Fruit fly (Drosophila melanogaster): ENCODE data around the gene CG33965.

The CG33965 gene

DNA sequence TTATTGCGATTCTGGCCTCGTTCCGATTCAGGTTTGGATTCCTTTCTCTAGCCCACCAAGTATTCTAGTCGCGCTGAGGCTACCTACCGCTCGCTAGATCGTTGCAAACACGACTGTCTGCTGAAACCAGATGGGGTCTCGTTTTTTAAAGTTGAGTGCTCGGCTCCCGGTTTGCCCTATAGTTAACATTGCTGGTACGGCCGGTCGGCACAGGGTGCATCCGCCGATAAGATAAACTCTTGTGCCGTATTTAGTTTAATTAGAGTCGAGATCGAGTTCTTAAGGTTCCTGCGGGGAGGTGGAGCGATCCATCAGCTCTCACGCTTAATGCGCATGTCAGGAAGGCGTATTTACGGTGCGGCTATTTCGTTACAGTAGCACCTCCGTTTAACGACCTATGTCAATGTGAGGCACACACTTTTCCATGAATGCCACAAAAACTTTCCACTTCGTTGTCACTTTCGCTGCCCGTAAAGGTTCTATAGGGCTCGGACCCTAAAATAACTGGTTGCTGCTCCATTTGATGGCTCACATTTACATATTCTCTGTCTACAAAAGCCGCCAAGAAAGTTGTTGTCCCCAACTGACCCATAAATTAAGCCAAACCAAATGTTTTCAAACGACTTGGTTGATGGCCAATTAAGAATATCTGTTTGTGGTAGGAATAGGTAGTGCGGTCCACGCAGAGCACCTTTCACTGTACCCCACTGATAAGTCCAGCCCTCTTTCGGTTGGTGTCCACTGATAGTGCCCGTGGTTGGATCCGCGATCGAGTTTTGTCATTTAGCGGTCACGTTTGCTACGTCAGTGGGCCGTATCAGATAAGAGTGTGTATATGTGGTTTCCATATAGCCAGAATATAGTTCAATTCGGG, 27.8 kb upstream of the CG33965 start, which contains the start of gene CG9119 (continued):
- TF ChIP-seq nerfin-2 (GFP tag; IDR thresholded peaks at IDR 0.05; ENCODE audit: partially characterized antibody) (no peak), CG14667 (GFP tag; IDR thresholded peaks at IDR 0.05) (peak; percentile 47; the same call in 1 of the 2 replicates), Hand (GFP tag; optimal IDR thresholded peaks at IDR 0.05) (peak; percentile 75), CG9437 (GFP tag; optimal IDR thresholded peaks at IDR 0.05) (peak; percentile 69), Sry-β (GFP tag; optimal IDR thresholded peaks at IDR 0.05) (no peak), Bdp1 (GFP tag; optimal IDR thresholded peaks at IDR 0.05) (peak; percentile 15), Bteb2 (GFP tag; optimal IDR thresholded peaks at IDR 0.05) (no peak), sob (GFP tag; IDR thresholded peaks at IDR 0.05) (peak; percentile 38; the same call in 1 of the 2 replicates), Sin3A (optimal IDR thresholded peaks at IDR 0.05) (no peak), gsb (GFP tag; IDR thresholded peaks at IDR 0.05) (no peak), mld (GFP tag; IDR thresholded peaks at IDR 0.05; ENCODE audit: partially characterized antibody) (no peak), CG3163 (GFP tag; optimal IDR thresholded peaks at IDR 0.05) (peak; percentile 20), CG5180 (GFP tag; optimal IDR thresholded peaks at IDR 0.05) (peak; percentile 41), eve (GFP tag; optimal IDR thresholded peaks at IDR 0.05) (no peak), CG34224 (GFP tag; IDR thresholded peaks at IDR 0.05; ENCODE audit: partially characterized antibody) (no peak), B-H1 (GFP tag; IDR thresholded peaks at IDR 0.05) (0 out of 3 replicates have a peak, but pooled peaks have one; percentile 30), CG9727 (GFP tag; optimal IDR thresholded peaks at IDR 0.05) (peak; percentile 69), seq (GFP tag; IDR thresholded peaks at IDR 0.05) (peak; percentile 44; the same call in 1 of the 2 replicates), ftz-f1 (GFP tag; optimal IDR thresholded peaks at IDR 0.05) (no peak), Blimp-1 (GFP tag; optimal IDR thresholded peaks at IDR 0.05) (peak; percentile 100), CG13775 (GFP tag; optimal IDR thresholded peaks at IDR 0.05) (peak; percentile 68), ham (GFP tag; IDR thresholded peaks at IDR 0.05) (no peak; the same call in 1 of the 2 replicates), CG12391 (tag; optimal IDR thresholded peaks at IDR 0.05) (peak; percentile 64), CG12744 (GFP tag; optimal IDR thresholded peaks at IDR 0.05) (peak; percentile 23), CG12299 (tag; optimal IDR thresholded peaks at IDR 0.05) (peak; percentile 29), CG4404 (GFP tag; IDR thresholded peaks at IDR 0.05) (peak; percentile 63), kah (GFP tag; optimal IDR thresholded peaks at IDR 0.05) (no peak), Mrtf (GFP tag; IDR thresholded peaks at IDR 0.05) (no peak), CG10462 (GFP tag; optimal IDR thresholded peaks at IDR 0.05) (no peak), cad (GFP tag; optimal IDR thresholded peaks at IDR 0.05) (no peak), salm (tag; optimal IDR thresholded peaks at IDR 0.05) (no peak), CG12071 (GFP tag; optimal IDR thresholded peaks at IDR 0.05) (no peak), Xrp1 (GFP tag; IDR thresholded peaks at IDR 0.05) (0 out of 2 replicates have a peak, but pooled peaks have one; percentile 31), CG16863 (GFP tag; optimal IDR thresholded peaks at IDR 0.05) (peak; percentile 58), H2.0 (GFP tag; IDR thresholded peaks at IDR 0.05) (no peak), z (GFP tag; IDR thresholded peaks at IDR 0.05) (no peak), NC2β (GFP tag; optimal IDR thresholded peaks at IDR 0.05) (peak; percentile 27), ato (GFP tag; IDR thresholded peaks at IDR 0.05; ENCODE audit: partially characterized antibody) (no peak), CTCF (GFP tag; optimal IDR thresholded peaks at IDR 0.05) (no peak), CG10979 (tag; optimal IDR thresholded peaks at IDR 0.05) (peak; percentile 50), Rx (GFP tag; IDR thresholded peaks at IDR 0.05) (no peak), tgo (GFP tag; IDR thresholded peaks at IDR 0.05) (peak; percentile 59), CG9609 (GFP tag; optimal IDR thresholded peaks at IDR 0.05) (peak; percentile 61), CkIIα-i1 (GFP tag; IDR thresholded peaks at IDR 0.05) (no peak), gce (GFP tag; IDR thresholded peaks at IDR 0.05) (no peak), sisA (GFP tag; IDR thresholded peaks at IDR 0.05) (no peak; the same call in 1 of the 2 replicates), Hr78 (GFP tag; optimal IDR thresholded peaks at IDR 0.05) (peak in 1 of 2 experiments; percentile 78), psq (GFP tag; optimal IDR thresholded peaks at IDR 0.05) (no peak), ERR (GFP tag; optimal IDR thresholded peaks at IDR 0.05) (peak; percentile 82), cato (GFP tag; optimal IDR thresholded peaks at IDR 0.05; ENCODE audit: borderline replicate concordance) (no peak)
